Fruit fly (Drosophila melanogaster) whole organism, embryonic: ENCODE results near the gene Sems.

ENCODE experiments used
- Asciz ChIP-seq: fragments of 200-800 bp; sonication (Bioruptor generic); optimal IDR thresholded peaks from 2 replicates; lab custom pipeline; 2017; ENCODE audit warnings: missing biosample characterization, mild to moderate bottlenecking, missing genetic modification characterization, missing genetic modification reagents
- Bgb ChIP-seq: fragments of 200-800 bp; sonication (Bioruptor generic); IDR thresholded peaks from 2 replicates; pipeline ENCODE4 v1.3.6; 2022; ENCODE audit warnings: missing biosample characterization, missing genetic modification characterization; ENCODE audit not compliant: partially characterized antibody
- Bteb2 ChIP-seq: fragments of 200-800 bp; sonication (Bioruptor generic); optimal IDR thresholded peaks from 2 replicates; lab custom pipeline; 2016; ENCODE audit warnings: missing biosample characterization, missing genetic modification characterization
- CG10321 ChIP-seq: fragments of 200-800 bp; sonication (Bioruptor generic); IDR thresholded peaks from 2 replicates; pipeline ENCODE4 v1.3.6; 2022; ENCODE audit warnings: missing biosample characterization, missing genetic modification characterization
- CG10979 ChIP-seq: fragments of 200-800 bp; sonication (Bioruptor generic); optimal IDR thresholded peaks from 2 replicates; lab custom pipeline; 2018; ENCODE audit warnings: missing biosample characterization, mild to moderate bottlenecking, missing genetic modification characterization, moderate library complexity
- CG13123 ChIP-seq: fragments of 200-800 bp; sonication (Bioruptor generic); optimal IDR thresholded peaks from 2 replicates; lab custom pipeline; 2016; ENCODE audit warnings: missing biosample characterization, missing genetic modification characterization
- CG14667 ChIP-seq: fragments of 200-800 bp; sonication (Bioruptor generic); IDR thresholded peaks from 2 replicates; pipeline ENCODE4 v1.3.6; 2022; ENCODE audit warnings: missing biosample characterization, missing genetic modification characterization
- CG15073 ChIP-seq: fragments of 200-800 bp; sonication (Bioruptor generic); optimal IDR thresholded peaks from 2 replicates; lab custom pipeline; 2016; ENCODE audit warnings: missing biosample characterization, missing genetic modification characterization
- CG15601 ChIP-seq: fragments of 200-800 bp; sonication (Bioruptor generic); optimal IDR thresholded peaks from 3 replicates; lab custom pipeline; 2019; ENCODE audit warnings: missing biosample characterization, mild to moderate bottlenecking, missing genetic modification characterization, moderate library complexity
- CG1602 ChIP-seq: fragments of 200-800 bp; sonication (Bioruptor generic); optimal IDR thresholded peaks from 3 replicates; lab custom pipeline; 2016; ENCODE audit warnings: missing biosample characterization, missing genetic modification characterization
- CG18011 ChIP-seq: fragments of 200-800 bp; sonication (Bioruptor generic); optimal IDR thresholded peaks from 2 replicates; lab custom pipeline; 2017; ENCODE audit warnings: missing biosample characterization, missing genetic modification characterization, mild to moderate bottlenecking, moderate library complexity, missing genotype
- CG18619 ChIP-seq: fragments of 200-800 bp; sonication (Bioruptor generic); optimal IDR thresholded peaks from 3 replicates; lab custom pipeline; 2017; ENCODE audit warnings: missing biosample characterization, mild to moderate bottlenecking, missing genetic modification characterization
- CG4617 ChIP-seq: fragments of 200-800 bp; sonication (Bioruptor generic); optimal IDR thresholded peaks from 3 replicates; lab custom pipeline; 2016; ENCODE audit warnings: missing biosample characterization, missing genetic modification characterization, borderline replicate concordance
- CG5180 ChIP-seq: fragments of 200-800 bp; sonication (Bioruptor generic); optimal IDR thresholded peaks from 3 replicates; lab custom pipeline; 2017; ENCODE audit warnings: missing biosample characterization, missing genetic modification characterization, mild to moderate bottlenecking, moderate library complexity, missing genetic modification reagents
- CG6683 ChIP-seq: fragments of 200-800 bp; sonication (Bioruptor generic); optimal IDR thresholded peaks from 2 replicates; lab custom pipeline; 2017; ENCODE audit warnings: missing biosample characterization, mild to moderate bottlenecking, missing genetic modification characterization, missing genetic modification reagents
- CG6791 ChIP-seq: fragments of 200-800 bp; sonication (Bioruptor generic); IDR thresholded peaks from 3 replicates; pipeline ENCODE4 v1.3.6; 2022; ENCODE audit warnings: missing biosample characterization, missing genetic modification characterization; ENCODE audit not compliant: partially characterized antibody
- CG6813 ChIP-seq: fragments of 200-800 bp; sonication (Bioruptor generic); optimal IDR thresholded peaks from 2 replicates; lab custom pipeline; 2017; ENCODE audit warnings: missing biosample characterization, missing genetic modification characterization, mild to moderate bottlenecking, moderate library complexity, missing genetic modification reagents
- CG8478 ChIP-seq: fragments of >200 bp; optimal IDR thresholded peaks from 2 replicates; lab custom pipeline; 2018
- CG8765 ChIP-seq: fragments of 200-800 bp; sonication (Bioruptor generic); IDR thresholded peaks from 2 replicates; pipeline ENCODE4 v1.3.6; 2022; ENCODE audit warnings: missing biosample characterization, missing genetic modification characterization
- CG9932 ChIP-seq: fragments of 200-800 bp; sonication (Bioruptor generic); IDR thresholded peaks from 2 replicates; pipeline ENCODE4 v1.3.6; 2022; ENCODE audit warnings: missing biosample characterization, missing genetic modification characterization
- Dip3 ChIP-seq: fragments of 200-800 bp; sonication (Bioruptor generic); optimal IDR thresholded peaks from 3 replicates; lab custom pipeline; 2016; ENCODE audit warnings: missing biosample characterization, missing genetic modification characterization
- E2f1 ChIP-seq: fragments of 200-800 bp; sonication (Bioruptor generic); IDR thresholded peaks from 2 replicates; pipeline ENCODE4 v1.3.6; 2022; ENCODE audit warnings: missing biosample characterization, missing genetic modification characterization
- Fer2 ChIP-seq: fragments of 200-800 bp; sonication (Bioruptor generic); optimal IDR thresholded peaks from 2 replicates; lab custom pipeline; 2018; ENCODE audit warnings: missing biosample characterization, mild to moderate bottlenecking, missing genetic modification characterization, moderate library complexity
- H15 ChIP-seq: fragments of 200-800 bp; sonication (Bioruptor generic); IDR thresholded peaks from 3 replicates; pipeline ENCODE4 v1.3.6; 2022; ENCODE audit warnings: missing biosample characterization, missing genetic modification characterization
- Hmx ChIP-seq: fragments of 200-800 bp; sonication (Bioruptor generic); optimal IDR thresholded peaks from 2 replicates; lab custom pipeline; 2016; ENCODE audit warnings: missing biosample characterization, missing genetic modification characterization
- Hr78 ChIP-seq, 2 experiments: fragments of 200-800 bp in 1 of 2; fragments of >200 bp in 1 of 2; sonication (Bioruptor generic) in 1 of 2; optimal IDR thresholded peaks; 2 replicates each; lab custom pipeline; 2017 to 2019; ENCODE audit warnings: missing biosample characterization in 2 of 2, missing genetic modification characterization in 2 of 2, mild to moderate bottlenecking in 1 of 2, moderate library complexity in 1 of 2
- Jarid2 ChIP-seq: fragments of 200-800 bp; sonication (Bioruptor generic); optimal IDR thresholded peaks from 3 replicates; lab custom pipeline; 2017; ENCODE audit warnings: mild to moderate bottlenecking, missing biosample characterization, missing genetic modification reagents, missing genetic modification characterization
- Mad ChIP-seq: fragments of 200-800 bp; sonication (Bioruptor generic); optimal IDR thresholded peaks from 2 replicates; lab custom pipeline; 2016; ENCODE audit warnings: missing biosample characterization, missing genetic modification characterization
- NC2β ChIP-seq: fragments of 200-800 bp; sonication (Bioruptor generic); optimal IDR thresholded peaks from 2 replicates; lab custom pipeline; 2016; ENCODE audit warnings: missing biosample characterization, missing genetic modification characterization
- Nf-YA ChIP-seq: fragments of 200-800 bp; sonication (Bioruptor generic); IDR thresholded peaks from 2 replicates; pipeline ENCODE4 v1.3.6; 2022; ENCODE audit warnings: missing biosample characterization, missing genetic modification characterization
- PHDP ChIP-seq: fragments of 200-800 bp; sonication (Bioruptor generic); optimal IDR thresholded peaks from 3 replicates; lab custom pipeline; 2018; ENCODE audit warnings: missing biosample characterization, mild to moderate bottlenecking, missing genetic modification characterization, moderate library complexity
- Scr ChIP-seq: fragments of 200-800 bp; sonication (Bioruptor generic); IDR thresholded peaks from 2 replicates; pipeline ENCODE4 v1.3.6; 2022; ENCODE audit warnings: missing biosample characterization, missing genetic modification characterization; ENCODE audit not compliant: partially characterized antibody
- Sin3A ChIP-seq: fragments of >200 bp; optimal IDR thresholded peaks from 2 replicates; lab custom pipeline; 2018
- Vsx1 ChIP-seq: fragments of 200-800 bp; sonication (Bioruptor generic); optimal IDR thresholded peaks from 2 replicates; lab custom pipeline; 2017; ENCODE audit warnings: missing biosample characterization, mild to moderate bottlenecking, missing genetic modification characterization, missing genetic modification reagents
- crp ChIP-seq, 2 experiments: fragments of 200-800 bp; sonication (Bioruptor generic); optimal IDR thresholded peaks; 2 replicates in 1 of 2; 3 replicates in 1 of 2; lab custom pipeline; 2017; ENCODE audit warnings: missing biosample characterization in 2 of 2, missing genetic modification characterization in 2 of 2, mild to moderate bottlenecking in 1 of 2, moderate library complexity in 1 of 2
- gcm2 ChIP-seq: fragments of 200-800 bp; sonication (Bioruptor generic); optimal IDR thresholded peaks from 2 replicates; lab custom pipeline; 2016; ENCODE audit warnings: missing biosample characterization, missing genetic modification characterization
- hb ChIP-seq: fragments of 200-800 bp; sonication (Bioruptor generic); IDR thresholded peaks from 3 replicates; pipeline ENCODE4 v1.3.6; 2022; ENCODE audit warnings: missing biosample characterization, missing genetic modification characterization; ENCODE audit not compliant: partially characterized antibody
- knrl ChIP-seq: fragments of 200-800 bp; sonication (Bioruptor generic); IDR thresholded peaks from 3 replicates; pipeline ENCODE4 v1.3.6; 2022; ENCODE audit warnings: missing biosample characterization, missing genetic modification characterization; ENCODE audit not compliant: partially characterized antibody
- maf-S ChIP-seq: fragments of 200-800 bp; sonication (Bioruptor generic); optimal IDR thresholded peaks from 2 replicates; lab custom pipeline; 2016; ENCODE audit warnings: missing biosample characterization, missing genetic modification characterization
- nmo ChIP-seq: fragments of 200-800 bp; sonication (Bioruptor generic); optimal IDR thresholded peaks from 2 replicates; lab custom pipeline; 2018; ENCODE audit warnings: missing biosample characterization, mild to moderate bottlenecking, missing genetic modification characterization, moderate library complexity
- peb ChIP-seq: fragments of 200-800 bp; sonication (Bioruptor generic); IDR thresholded peaks from 2 replicates; pipeline ENCODE4 v1.3.6; 2022; ENCODE audit warnings: missing biosample characterization, missing genetic modification characterization
- phol ChIP-seq: fragments of 200-800 bp; sonication (Bioruptor generic); optimal IDR thresholded peaks from 3 replicates; lab custom pipeline; 2018; ENCODE audit warnings: missing biosample characterization, mild to moderate bottlenecking, missing genetic modification characterization, moderate library complexity
- pum ChIP-seq: fragments of 200-800 bp; sonication (Bioruptor generic); optimal IDR thresholded peaks from 2 replicates; lab custom pipeline; 2016; ENCODE audit warnings: missing biosample characterization, missing genetic modification characterization
- sima ChIP-seq: fragments of 200-800 bp; sonication (Bioruptor generic); optimal IDR thresholded peaks from 2 replicates; lab custom pipeline; 2016; ENCODE audit warnings: missing biosample characterization, missing genetic modification characterization
- slbo ChIP-seq: fragments of 200-800 bp; sonication (Bioruptor generic); IDR thresholded peaks from 2 replicates; pipeline ENCODE4 v1.3.6; 2022; ENCODE audit warnings: missing biosample characterization, missing genetic modification characterization
- stc ChIP-seq: fragments of 200-800 bp; sonication (Bioruptor generic); IDR thresholded peaks from 2 replicates; pipeline ENCODE4 v1.3.6; 2022; ENCODE audit warnings: missing biosample characterization, missing genetic modification characterization
- tin ChIP-seq: fragments of 200-800 bp; sonication (Bioruptor generic); optimal IDR thresholded peaks from 3 replicates; lab custom pipeline; 2016; ENCODE audit warnings: missing biosample characterization, missing genetic modification characterization
- vvl ChIP-seq: fragments of 200-800 bp; sonication (Bioruptor generic); IDR thresholded peaks from 2 replicates; pipeline ENCODE4 v1.3.6; 2022; ENCODE audit warnings: missing biosample characterization, missing genetic modification characterization
- wek ChIP-seq: fragments of 200-800 bp; sonication (Bioruptor generic); optimal IDR thresholded peaks from 3 replicates; lab custom pipeline; 2018; ENCODE audit warnings: missing biosample characterization, mild to moderate bottlenecking, missing genetic modification characterization, moderate library complexity
- zen ChIP-seq: fragments of 200-800 bp; sonication (Bioruptor generic); optimal IDR thresholded peaks from 3 replicates; lab custom pipeline; 2018; ENCODE audit warnings: missing biosample characterization, mild to moderate bottlenecking, missing genetic modification characterization, moderate library complexity

Sems gene

dm6 chr3L:20923030-20923591, 33.4 kb downstream of the Sems start (continued):
- TF ChIP-seq CG10321 (GFP tag; lab: Robert Waterston, UW) (no peak), pum (GFP tag; lab: Kevin White, UChicago) (peak; percentile 29), CG14667 (peak; percentile 15; the same call in 1 of the 2 replicates), CG4617 (no peak), tin (GFP tag; lab: Kevin White, UChicago) (peak; percentile 50), Nf-YA (GFP tag; lab: Robert Waterston, UW) (no peak), CG6791 (GFP tag; lab: Robert Waterston, UW) (no peak), stc (GFP tag; lab: Robert Waterston, UW) (no peak), CG6813 (GFP tag; lab: Kevin White, UChicago) (peak; percentile 11), Jarid2 (GFP tag; lab: Kevin White, UChicago) (no peak), phol (peak; percentile 63), NC2β (GFP tag; lab: Kevin White, UChicago) (peak; percentile 44), CG8765 (peak; percentile 23; the same call in 1 of the 2 replicates), knrl (GFP tag; lab: Robert Waterston, UW) (no peak), Dip3 (GFP tag; lab: Kevin White, UChicago) (no peak), peb (GFP tag; lab: Robert Waterston, UW) (0 out of 2 replicates have a peak, but pooled peaks have one; percentile 40), CG18619 (no peak), vvl (GFP tag; lab: Robert Waterston, UW) (peak; percentile 51; the same call in 1 of the 2 replicates), Vsx1 (no peak), CG5180 (GFP tag; lab: Kevin White, UChicago) (no peak), gcm2 (no peak), Asciz (peak; percentile 41), hb (GFP tag; lab: Robert Waterston, UW) (no peak), E2f1 (GFP tag; lab: Robert Waterston, UW) (no peak), CG18011 (GFP tag; lab: Kevin White, UChicago) (no peak), Bteb2 (GFP tag; lab: Kevin White, UChicago) (no peak), Hmx (GFP tag; lab: Kevin White, UChicago) (no peak), Scr (GFP tag; lab: Robert Waterston, UW) (no peak), sima (GFP tag; lab: Kevin White, UChicago) (no peak), crp (GFP tag; optimal IDR thresholded peaks at IDR 0.05; lab: Kevin White, UChicago) (no peak), slbo (GFP tag; lab: Robert Waterston, UW) (no peak), H15 (GFP tag; lab: Robert Waterston, UW) (no peak), CG8478 (no peak), Fer2 (no peak), wek (no peak), CG13123 (GFP tag; lab: Kevin White, UChicago) (no peak), maf-S (GFP tag; lab: Kevin White, UChicago) (peak; percentile 15), CG9932 (GFP tag; lab: Robert Waterston, UW) (no peak), zen (tag; lab: Kevin White, UChicago) (peak; percentile 47), CG1602 (GFP tag; lab: Kevin White, UChicago) (peak; percentile 30), Mad (GFP tag; lab: Kevin White, UChicago) (no peak), CG10979 (tag; lab: Kevin White, UChicago) (peak; percentile 73), Hr78 (GFP tag; optimal IDR thresholded peaks at IDR 0.05; lab: Kevin White, UChicago) (no peak), CG15601 (peak; percentile 43), PHDP (tag; lab: Kevin White, UChicago) (peak; percentile 32), Bgb (GFP tag; lab: Robert Waterston, UW) (no peak), nmo (peak; percentile 70), CG15073 (no peak), Sin3A (no peak), CG6683 (no peak)
